Worm (Caenorhabditis elegans) whole organism, L1 larva: Measurements from ENCODE around the gene F29B9.12.

Source experiments
- C04F5.9 ChIP-seq: sonication (generic microtip); optimal IDR thresholded peaks from 2 replicates; lab custom pipeline; 2016; ENCODE audit warnings: missing genetic modification characterization, missing compliant biosample characterization
- C16A3.4 ChIP-seq: fragments of 150-350 bp; optimal IDR thresholded peaks from 2 replicates; lab custom pipeline; 2014; ENCODE audit warnings: missing biosample characterization, missing genetic modification characterization
- C34B4.2 ChIP-seq: sonication (generic microtip); optimal IDR thresholded peaks from 2 replicates; lab custom pipeline; 2017; ENCODE audit warnings: mild to moderate bottlenecking, missing genetic modification characterization, missing compliant biosample characterization
- Y116A8C.19 ChIP-seq: sonication (generic microtip); optimal IDR thresholded peaks from 2 replicates; lab custom pipeline; 2016; ENCODE audit warnings: missing compliant biosample characterization, missing genetic modification characterization, borderline replicate concordance
- aha-1 ChIP-seq: fragments of 150-350 bp; optimal IDR thresholded peaks from 2 replicates; lab custom pipeline; 2014; ENCODE audit warnings: missing biosample characterization, missing genetic modification characterization
- aly-2 ChIP-seq: fragments of 150-350 bp; optimal IDR thresholded peaks from 2 replicates; lab custom pipeline; 2014; ENCODE audit warnings: missing biosample characterization, missing genetic modification characterization
- ceh-8 ChIP-seq: fragments of 200-800 bp; sonication (Bioruptor generic); optimal IDR thresholded peaks from 2 replicates; lab custom pipeline; 2018; ENCODE audit warnings: mild to moderate bottlenecking, missing genetic modification characterization, moderate library complexity, missing compliant biosample characterization
- ceh-82 ChIP-seq, 3 experiments: fragments of 150-350 bp in 1 of 3; sonication (generic microtip) in 2 of 3; optimal IDR thresholded peaks; 2 replicates each; lab custom pipeline; 2014 to 2017; ENCODE audit warnings: missing biosample characterization in 3 of 3, missing genetic modification characterization in 3 of 3
- ces-1 ChIP-seq: fragments of 150-350 bp; optimal IDR thresholded peaks from 2 replicates; lab custom pipeline; 2014; ENCODE audit warnings: missing biosample characterization, missing genetic modification reagents, missing genetic modification characterization
- dpl-1 ChIP-seq, 3 experiments: fragments of 150-350 bp in 2 of 3; sonication (generic microtip) in 1 of 3; optimal IDR thresholded peaks; 2 replicates each; lab custom pipeline; 2014 to 2017; ENCODE audit warnings: missing biosample characterization in 3 of 3, missing genetic modification characterization in 3 of 3, missing genetic modification reagents in 3 of 3
- dsc-1 ChIP-seq: sonication (generic microtip); optimal IDR thresholded peaks from 2 replicates; lab custom pipeline; 2016; ENCODE audit warnings: mild to moderate bottlenecking, missing genetic modification characterization, missing compliant biosample characterization
- efl-1 ChIP-seq, 4 experiments: fragments of 150-350 bp; optimal IDR thresholded peaks in 3 of 4; peaks in 1 of 4; 1 replicate in 1 of 4; 2 replicates in 3 of 4; lab custom pipeline; 2014; ENCODE audit warnings: missing biosample characterization in 2 of 4, missing genetic modification characterization in 2 of 4, missing genetic modification reagents in 2 of 4
- egl-13 ChIP-seq: sonication (generic microtip); optimal IDR thresholded peaks from 2 replicates; lab custom pipeline; 2016; ENCODE audit warnings: missing genotype, missing genetic modification reagents, missing genetic modification characterization, missing compliant biosample characterization
- egl-27 ChIP-seq, 2 experiments: fragments of 150-350 bp in 1 of 2; sonication (generic microtip); optimal IDR thresholded peaks; 3 replicates each; lab custom pipeline; 2017 to 2018; ENCODE audit warnings: missing biosample characterization in 2 of 2, missing genetic modification characterization in 2 of 2, missing genetic modification reagents in 2 of 2
- fkh-10 ChIP-seq: sonication (generic microtip); optimal IDR thresholded peaks from 2 replicates; lab custom pipeline; 2017; ENCODE audit warnings: missing biosample characterization, missing genetic modification reagents, missing genetic modification characterization
- fkh-8 ChIP-seq: sonication (generic microtip); optimal IDR thresholded peaks from 2 replicates; lab custom pipeline; 2016; ENCODE audit warnings: mild to moderate bottlenecking, missing genetic modification characterization, missing compliant biosample characterization
- fos-1 ChIP-seq: fragments of 150-350 bp; optimal IDR thresholded peaks from 2 replicates; lab custom pipeline; 2014; ENCODE audit warnings: missing biosample characterization, missing genetic modification characterization
- grh-1 ChIP-seq: fragments of 200-800 bp; sonication (Bioruptor generic); IDR thresholded peaks from 2 replicates; pipeline ENCODE4 v1.3.6; 2022; ENCODE audit warnings: missing genetic modification reagents, missing genetic modification characterization, missing compliant biosample characterization
- hpl-2 ChIP-seq: fragments of 150-350 bp; optimal IDR thresholded peaks from 2 replicates; lab custom pipeline; 2014; ENCODE audit warnings: missing biosample characterization, missing genetic modification reagents, missing genetic modification characterization
- irx-1 ChIP-seq: sonication (generic microtip); optimal IDR thresholded peaks from 2 replicates; lab custom pipeline; 2016; ENCODE audit warnings: missing genetic modification characterization, missing compliant biosample characterization
- jun-1 ChIP-seq: fragments of 150-350 bp; optimal IDR thresholded peaks from 2 replicates; lab custom pipeline; 2014; ENCODE audit warnings: missing biosample characterization, missing genetic modification reagents, missing genetic modification characterization
- lin-14 ChIP-seq: fragments of 200-800 bp; sonication (Bioruptor generic); optimal IDR thresholded peaks from 2 replicates; lab custom pipeline; 2018; ENCODE audit warnings: mild to moderate bottlenecking, missing genetic modification characterization, moderate library complexity, missing compliant biosample characterization
- lin-35 ChIP-seq, 2 experiments: fragments of 150-350 bp; optimal IDR thresholded peaks; 2 replicates each; lab custom pipeline; 2014; ENCODE audit warnings: missing biosample characterization in 2 of 2, missing genetic modification characterization in 2 of 2, missing genetic modification reagents in 2 of 2
- lin-39 ChIP-seq: fragments of 150-350 bp; optimal IDR thresholded peaks from 2 replicates; lab custom pipeline; 2014; ENCODE audit warnings: missing biosample characterization, missing genetic modification reagents, missing genetic modification characterization
- lir-3 ChIP-seq: sonication (generic microtip); optimal IDR thresholded peaks from 2 replicates; lab custom pipeline; 2016; ENCODE audit warnings: mild to moderate bottlenecking, missing genetic modification characterization, moderate library complexity, missing compliant biosample characterization; ENCODE audit not compliant: poor library complexity
- mdl-1 ChIP-seq, 2 experiments: fragments of 150-350 bp; optimal IDR thresholded peaks; 2 replicates each; lab custom pipeline; 2014 to 2017; ENCODE audit warnings: missing biosample characterization in 2 of 2, missing genetic modification characterization in 2 of 2, inconsistent platforms in 1 of 2
- mep-1 ChIP-seq: fragments of 150-350 bp; optimal IDR thresholded peaks from 2 replicates; lab custom pipeline; 2014; ENCODE audit warnings: missing biosample characterization, missing genetic modification characterization
- nhr-19 ChIP-seq: fragments of 200-800 bp; sonication (Bioruptor generic); conservative IDR thresholded peaks from 2 replicates; pipeline ENCODE4 v1.3.6; 2022; ENCODE audit warnings: missing genetic modification characterization, missing compliant biosample characterization
- nhr-20 ChIP-seq: sonication (generic microtip); optimal IDR thresholded peaks from 2 replicates; lab custom pipeline; 2016; ENCODE audit warnings: mild to moderate bottlenecking, missing genetic modification characterization, missing compliant biosample characterization
- nhr-237 ChIP-seq: fragments of 150-350 bp; optimal IDR thresholded peaks from 2 replicates; lab custom pipeline; 2014; ENCODE audit warnings: missing biosample characterization, missing genetic modification characterization
- nhr-47 ChIP-seq: sonication (generic microtip); optimal IDR thresholded peaks from 2 replicates; lab custom pipeline; 2016; ENCODE audit warnings: mild to moderate bottlenecking, missing genetic modification characterization, moderate library complexity, missing compliant biosample characterization
- nhr-71 ChIP-seq: sonication (generic microtip); optimal IDR thresholded peaks from 2 replicates; lab custom pipeline; 2016; ENCODE audit warnings: mild to moderate bottlenecking, missing genetic modification characterization, moderate library complexity, missing compliant biosample characterization
- nhr-77 ChIP-seq: fragments of 150-350 bp; optimal IDR thresholded peaks from 2 replicates; lab custom pipeline; 2014; ENCODE audit warnings: missing biosample characterization, missing genetic modification characterization
- nhr-84 ChIP-seq: sonication (generic microtip); optimal IDR thresholded peaks from 2 replicates; lab custom pipeline; 2017; ENCODE audit warnings: missing biosample characterization, missing genetic modification characterization
- nhr-85 ChIP-seq: sonication (generic microtip); peaks from one replicate; lab custom pipeline; 2016; ENCODE audit warnings: missing genetic modification characterization, inconsistent platforms, missing compliant biosample characterization
- nhr-90 ChIP-seq: sonication (generic microtip); optimal IDR thresholded peaks from 2 replicates; lab custom pipeline; 2016; ENCODE audit warnings: mild to moderate bottlenecking, missing genetic modification characterization, missing compliant biosample characterization; ENCODE audit not compliant: poor library complexity
- pax-3 ChIP-seq: fragments of 200-800 bp; sonication (Bioruptor generic); optimal IDR thresholded peaks from 2 replicates; lab custom pipeline; 2018; ENCODE audit warnings: mild to moderate bottlenecking, missing genetic modification characterization, moderate library complexity, missing compliant biosample characterization
- rnt-1 ChIP-seq: sonication (generic microtip); optimal IDR thresholded peaks from 2 replicates; lab custom pipeline; 2016; ENCODE audit warnings: mild to moderate bottlenecking, missing genetic modification characterization, moderate library complexity, missing compliant biosample characterization
- skn-1 ChIP-seq: fragments of 150-350 bp; optimal IDR thresholded peaks from 2 replicates; lab custom pipeline; 2014; ENCODE audit warnings: missing biosample characterization, missing genetic modification characterization
- snpc-4 ChIP-seq: fragments of 150-350 bp; optimal IDR thresholded peaks from 2 replicates; lab custom pipeline; 2014; ENCODE audit warnings: missing biosample characterization, missing genetic modification characterization
- sox-4 ChIP-seq: sonication (generic microtip); optimal IDR thresholded peaks from 2 replicates; lab custom pipeline; 2016; ENCODE audit warnings: missing genetic modification characterization, missing compliant biosample characterization
- swsn-7 ChIP-seq: sonication (generic microtip); optimal IDR thresholded peaks from 2 replicates; lab custom pipeline; 2016; ENCODE audit warnings: missing genetic modification characterization, missing compliant biosample characterization
- tbx-2 ChIP-seq: sonication (generic microtip); optimal IDR thresholded peaks from 2 replicates; lab custom pipeline; 2016; ENCODE audit warnings: missing genetic modification characterization, missing compliant biosample characterization
- unc-130 ChIP-seq: fragments of 150-350 bp; optimal IDR thresholded peaks from 2 replicates; lab custom pipeline; 2017; ENCODE audit warnings: missing biosample characterization, missing genetic modification characterization, inconsistent platforms
- unc-86 ChIP-seq: sonication (generic microtip); optimal IDR thresholded peaks from 2 replicates; lab custom pipeline; 2016; ENCODE audit warnings: missing genetic modification characterization, missing compliant biosample characterization
- zip-4 ChIP-seq: fragments of 200-800 bp; sonication (Bioruptor generic); optimal IDR thresholded peaks from 2 replicates; lab custom pipeline; 2018; ENCODE audit warnings: mild to moderate bottlenecking, missing genetic modification characterization, moderate library complexity, missing compliant biosample characterization
- ztf-11 ChIP-seq, 2 experiments: sonication (generic microtip); optimal IDR thresholded peaks; 2 replicates each; lab custom pipeline; 2016 to 2017; ENCODE audit warnings: missing genetic modification characterization in 2 of 2, missing biosample characterization in 1 of 2, missing compliant biosample characterization in 1 of 2
- ztf-4 ChIP-seq: fragments of 150-350 bp; optimal IDR thresholded peaks from 2 replicates; lab custom pipeline; 2014; ENCODE audit warnings: missing biosample characterization, missing genetic modification characterization

Gene F29B9.12

ce11 chrIV:4649460-4649859 is 19.9 kb upstream of the F29B9.12 start, which contains the start of gene F29B9.7:
TSS of gene F29B9.7 (plus strand) at chrIV:4649760.
- TF ChIP-seq nhr-20 (tag; lab: Kevin White, UChicago), result no peak
- no peak for TF ChIP-seq nhr-85 (tag; lab: Kevin White, UChicago)
- TF ChIP-seq jun-1 (tag; lab: Kevin White, UChicago), result no peak
- TF ChIP-seq Y116A8C.19 (tag; lab: Kevin White, UChicago), result no peak
- TF ChIP-seq dsc-1 (tag; lab: Kevin White, UChicago), result no peak
- no peak for TF ChIP-seq aly-2 (tag; lab: Kevin White, UChicago)
- no peak for TF ChIP-seq snpc-4 (tag; lab: Kevin White, UChicago)
- TF ChIP-seq ces-1 (GFP tag; lab: Kevin White, UChicago), result no peak
- TF ChIP-seq ceh-82 (tag; optimal IDR thresholded peaks at IDR 0.05; lab: Kevin White, UChicago), result no peak
- no peak for TF ChIP-seq lin-39 (tag; lab: Kevin White, UChicago)
- no peak for TF ChIP-seq swsn-7 (tag; lab: Kevin White, UChicago)
- TF ChIP-seq C16A3.4 (tag; lab: Kevin White, UChicago), result no peak
- no peak for TF ChIP-seq nhr-47 (tag; lab: Kevin White, UChicago)

ce11 chrIV:4650624-4651094 is 18.7 kb upstream of the F29B9.12 start, which contains the start of gene ubc-9:
TSS of gene ubc-9 (plus strand) at chrIV:4651044.
- TF ChIP-seq snpc-4 (tag; lab: Kevin White, UChicago) (peak; percentile 47), egl-27 (tag; optimal IDR thresholded peaks at IDR 0.05; lab: Kevin White, UChicago) (no peak), Y116A8C.19 (tag; lab: Kevin White, UChicago) (no peak), nhr-71 (tag; lab: Kevin White, UChicago) (peak; percentile 88), ceh-8 (GFP tag; lab: Kevin White, UChicago) (no peak), grh-1 (GFP tag; lab: Robert Waterston, UW) (peak; percentile 59), nhr-77 (tag; lab: Kevin White, UChicago) (peak; percentile 43), dpl-1 (GFP tag; optimal IDR thresholded peaks at IDR 0.05; lab: Kevin White, UChicago) (peak; percentile 69 to 80 (median 72)), mdl-1 (tag; optimal IDR thresholded peaks at IDR 0.05; lab: Kevin White, UChicago) (peak in 1 of 2 experiments; percentile 33), unc-130 (tag; lab: Kevin White, UChicago) (no peak), unc-86 (tag; lab: Kevin White, UChicago) (peak; percentile 70), C34B4.2 (peak; percentile 93), C04F5.9 (tag; lab: Kevin White, UChicago) (peak; percentile 30), swsn-7 (tag; lab: Kevin White, UChicago) (peak; percentile 76), mep-1 (peak; percentile 51), fkh-8 (tag; lab: Kevin White, UChicago) (peak; percentile 72), nhr-84 (tag; lab: Kevin White, UChicago) (no peak), lin-14 (GFP tag; lab: Kevin White, UChicago) (peak; percentile 83), fkh-10 (no peak), rnt-1 (tag; lab: Kevin White, UChicago) (peak; percentile 62), nhr-20 (tag; lab: Kevin White, UChicago) (peak; percentile 83), irx-1 (tag; lab: Kevin White, UChicago) (peak; percentile 22), pax-3 (tag; lab: Kevin White, UChicago) (peak; percentile 56), zip-4 (GFP tag; lab: Kevin White, UChicago) (peak; percentile 69), ztf-11 (tag; optimal IDR thresholded peaks at IDR 0.05; lab: Kevin White, UChicago) (peak in 1 of 2 experiments; percentile 15), nhr-237 (no peak), nhr-85 (tag; lab: Kevin White, UChicago) (peak; percentile 85), dsc-1 (tag; lab: Kevin White, UChicago) (peak; percentile 72), lir-3 (tag; lab: Kevin White, UChicago) (peak; percentile 39), nhr-90 (tag; lab: Kevin White, UChicago) (peak; percentile 77), skn-1 (tag; lab: Kevin White, UChicago) (peak; percentile 56), nhr-19 (GFP tag; lab: Robert Waterston, UW) (peak; percentile 81), efl-1 (optimal IDR thresholded peaks at IDR 0.05; lab: Kevin White, UChicago) (peak; percentile 71 to 72), efl-1 (GFP tag; optimal IDR thresholded peaks at IDR 0.05 in 1 of 2; lab: Kevin White, UChicago) (peak; percentile 64 to 96), aha-1 (tag; lab: Kevin White, UChicago) (peak; percentile 13), C16A3.4 (tag; lab: Kevin White, UChicago) (peak; percentile 73), hpl-2 (GFP tag; lab: Kevin White, UChicago) (no peak), lin-35 (GFP tag; optimal IDR thresholded peaks at IDR 0.05; lab: Kevin White, UChicago) (peak; percentile 77 to 85), fos-1 (tag; lab: Kevin White, UChicago) (no peak), ztf-4 (tag; lab: Kevin White, UChicago) (peak; percentile 26), egl-13 (peak; percentile 54), sox-4 (tag; lab: Kevin White, UChicago) (peak; percentile 35), tbx-2 (peak; percentile 78)
